Worm (Caenorhabditis elegans) whole organism, L1 larva: ENCODE measurements around the gene C14A11.5.
A peak's percentile ranks its signal among the peaks of the same experiment; 100 is the strongest.

Experiments
- Y116A8C.19 ChIP-seq: sonication (generic microtip); optimal IDR thresholded peaks from 2 replicates; lab custom pipeline; 2016; ENCODE audit warnings: missing compliant biosample characterization, missing genetic modification characterization, borderline replicate concordance
- ama-1 ChIP-seq: fragments of 150-350 bp; optimal IDR thresholded peaks from 2 replicates; lab custom pipeline; 2014
- ceh-88 ChIP-seq: fragments of 200-800 bp; sonication (Bioruptor generic); IDR thresholded peaks from 2 replicates; pipeline ENCODE4 v1.3.6; 2022; ENCODE audit warnings: missing genetic modification characterization, missing compliant biosample characterization
- efl-1 ChIP-seq, 4 experiments: fragments of 150-350 bp; optimal IDR thresholded peaks in 3 of 4; peaks in 1 of 4; 1 replicate in 1 of 4; 2 replicates in 3 of 4; lab custom pipeline; 2014; ENCODE audit warnings: missing biosample characterization in 2 of 4, missing genetic modification characterization in 2 of 4, missing genetic modification reagents in 2 of 4
- ets-5 ChIP-seq: fragments of 200-800 bp; sonication (Bioruptor generic); IDR thresholded peaks from 2 replicates; pipeline ENCODE4 v1.3.6; 2022; ENCODE audit warnings: missing genetic modification characterization, missing compliant biosample characterization
- fkh-10 ChIP-seq: sonication (generic microtip); optimal IDR thresholded peaks from 2 replicates; lab custom pipeline; 2017; ENCODE audit warnings: missing biosample characterization, missing genetic modification reagents, missing genetic modification characterization
- fos-1 ChIP-seq: fragments of 150-350 bp; optimal IDR thresholded peaks from 2 replicates; lab custom pipeline; 2014; ENCODE audit warnings: missing biosample characterization, missing genetic modification characterization
- lin-39 ChIP-seq: fragments of 150-350 bp; optimal IDR thresholded peaks from 2 replicates; lab custom pipeline; 2014; ENCODE audit warnings: missing biosample characterization, missing genetic modification reagents, missing genetic modification characterization
- nhr-28 ChIP-seq: fragments of 150-350 bp; optimal IDR thresholded peaks from 2 replicates; lab custom pipeline; 2014; ENCODE audit warnings: missing biosample characterization, missing genetic modification characterization
- nhr-77 ChIP-seq: fragments of 150-350 bp; optimal IDR thresholded peaks from 2 replicates; lab custom pipeline; 2014; ENCODE audit warnings: missing biosample characterization, missing genetic modification characterization
- snpc-4 ChIP-seq: fragments of 150-350 bp; optimal IDR thresholded peaks from 2 replicates; lab custom pipeline; 2014; ENCODE audit warnings: missing biosample characterization, missing genetic modification characterization
- unc-130 ChIP-seq: fragments of 150-350 bp; optimal IDR thresholded peaks from 2 replicates; lab custom pipeline; 2017; ENCODE audit warnings: missing biosample characterization, missing genetic modification characterization, inconsistent platforms
- unc-62 ChIP-seq: fragments of 150-350 bp; optimal IDR thresholded peaks from 2 replicates; lab custom pipeline; 2014; ENCODE audit warnings: missing biosample characterization, missing genetic modification reagents, missing genetic modification characterization
- unc-86 ChIP-seq: sonication (generic microtip); optimal IDR thresholded peaks from 2 replicates; lab custom pipeline; 2016; ENCODE audit warnings: missing genetic modification characterization, missing compliant biosample characterization

DNA sequence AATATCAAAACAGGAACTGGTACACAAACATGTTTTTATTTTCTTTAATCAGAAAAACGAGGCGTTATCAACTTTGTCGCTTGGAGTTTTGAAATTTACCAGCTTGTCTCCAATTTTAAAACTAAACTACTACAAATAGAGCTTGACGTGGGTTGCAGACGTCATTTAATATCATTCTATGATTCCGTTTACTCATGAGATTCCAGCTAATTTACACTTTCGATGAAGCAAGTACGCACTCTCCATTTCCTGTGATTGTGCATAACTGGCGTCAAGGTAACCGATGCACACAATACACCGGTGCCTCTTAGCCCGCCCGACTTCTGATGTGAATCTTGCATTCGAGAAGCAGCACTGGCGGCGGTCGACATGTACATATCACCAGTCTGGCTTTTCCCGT is 11.6 kb upstream of the C14A11.5 start:
- no peak for TF ChIP-seq unc-130 (tag; lab: Kevin White, UChicago)
- TF ChIP-seq fos-1, result no peak
- TF ChIP-seq efl-1 (optimal IDR thresholded peaks at IDR 0.05; lab: Kevin White, UChicago), result no peak
- TF ChIP-seq efl-1 (GFP tag; optimal IDR thresholded peaks at IDR 0.05 in 1 of 2; lab: Kevin White, UChicago), result no peak
- peak; percentile 43 for TF ChIP-seq fkh-10 (GFP tag; lab: Kevin White, UChicago)
- TF ChIP-seq unc-62, result no peak
- no peak for TF ChIP-seq ama-1 (lab: Kevin White, UChicago)
- TF ChIP-seq lin-39 (tag; lab: Kevin White, UChicago), result no peak
- TF ChIP-seq ceh-88 (GFP tag; lab: Robert Waterston, UW), result no peak
- no peak for TF ChIP-seq nhr-77 (tag; lab: Kevin White, UChicago)
- no peak for TF ChIP-seq ets-5 (GFP tag; lab: Robert Waterston, UW)
- TF ChIP-seq snpc-4, result no peak
- no peak for TF ChIP-seq Y116A8C.19 (tag; lab: Kevin White, UChicago)
- no peak for TF ChIP-seq nhr-28 (tag; lab: Kevin White, UChicago)
- TF ChIP-seq unc-86 (tag; lab: Kevin White, UChicago), result no peak
